Worm (Caenorhabditis elegans) whole organism, L4 larva: Measurements from ENCODE around the gene srh-179.
"Not testable (repeated sequence)": the region's sequence is repeated elsewhere in the genome, so short reads cannot be mapped to it uniquely, and the experiment has no call there.

Experiments
- F37D6.2 ChIP-seq: sonication (generic microtip); optimal IDR thresholded peaks from 2 replicates; lab custom pipeline; 2016; ENCODE audit warnings: mild to moderate bottlenecking, missing genetic modification characterization, missing compliant biosample characterization
- F44E2.7 ChIP-seq: fragments of 200-800 bp; sonication (Bioruptor generic); IDR thresholded peaks from 2 replicates; pipeline ENCODE4 v2.1.2; 2022; ENCODE audit warnings: missing genetic modification characterization, missing compliant biosample characterization
- T20F7.1 ChIP-seq: fragments of 200-800 bp; sonication (Bioruptor generic); optimal IDR thresholded peaks from 2 replicates; lab custom pipeline; 2018; ENCODE audit warnings: mild to moderate bottlenecking, missing genetic modification characterization, missing compliant biosample characterization
- ZK337.2 ChIP-seq: fragments of 200-800 bp; sonication (Bioruptor generic); IDR thresholded peaks from 2 replicates; pipeline ENCODE4 v1.3.6; 2022; ENCODE audit warnings: missing genetic modification reagents, missing genetic modification characterization, missing compliant biosample characterization
- aha-1 ChIP-seq: fragments of 150-350 bp; peaks from one replicate; lab custom pipeline; 2014; ENCODE audit warnings: missing biosample characterization, missing genetic modification characterization
- ama-1 ChIP-seq: fragments of 150-350 bp; optimal IDR thresholded peaks from 2 replicates; lab custom pipeline; 2014; ENCODE audit warnings: inconsistent platforms, mixed read lengths
- arid-1 ChIP-seq: fragments of 200-800 bp; sonication (Bioruptor generic); conservative IDR thresholded peaks from 2 replicates; pipeline ENCODE4 v1.3.6; 2022; ENCODE audit warnings: missing genetic modification reagents, missing genetic modification characterization, missing compliant biosample characterization
- ces-1 ChIP-seq: fragments of 150-350 bp; sonication (generic microtip); optimal IDR thresholded peaks from 4 replicates; lab custom pipeline; 2014; ENCODE audit warnings: missing biosample characterization, missing genetic modification reagents, missing genetic modification characterization
- daf-8 ChIP-seq: fragments of 200-800 bp; sonication (Bioruptor generic); IDR thresholded peaks from 2 replicates; pipeline ENCODE4 v1.3.6; 2022; ENCODE audit warnings: missing genetic modification characterization, missing compliant biosample characterization
- dmd-8 ChIP-seq: fragments of 200-800 bp; sonication (Bioruptor generic); IDR thresholded peaks from 2 replicates; pipeline ENCODE4 v1.3.6; 2022; ENCODE audit warnings: missing genetic modification characterization, missing compliant biosample characterization
- gei-8 ChIP-seq: fragments of 200-800 bp; sonication (Bioruptor generic); optimal IDR thresholded peaks from 2 replicates; lab custom pipeline; 2018; ENCODE audit warnings: mild to moderate bottlenecking, missing genetic modification characterization, missing compliant biosample characterization
- jun-1 ChIP-seq: fragments of 150-350 bp; optimal IDR thresholded peaks from 2 replicates; lab custom pipeline; 2014; ENCODE audit warnings: missing biosample characterization, missing genetic modification reagents, missing genetic modification characterization
- lin-29 ChIP-seq: fragments of 200-800 bp; sonication (Bioruptor generic); IDR thresholded peaks from 2 replicates; pipeline ENCODE4 v1.3.6; 2022; ENCODE audit warnings: missing genetic modification reagents, missing genetic modification characterization, missing compliant biosample characterization
- madf-9 ChIP-seq: fragments of 200-800 bp; sonication (Bioruptor generic); conservative IDR thresholded peaks from 2 replicates; pipeline ENCODE4 v1.3.6; 2022; ENCODE audit warnings: missing genetic modification reagents, missing genetic modification characterization, missing compliant biosample characterization
- mep-1 ChIP-seq: fragments of 150-350 bp; sonication (generic microtip); optimal IDR thresholded peaks from 3 replicates; lab custom pipeline; 2014; ENCODE audit warnings: missing biosample characterization, missing genetic modification characterization
- mes-2 ChIP-seq: sonication (generic microtip); optimal IDR thresholded peaks from 2 replicates; lab custom pipeline; 2016; ENCODE audit warnings: missing genotype, mild to moderate bottlenecking, missing genetic modification characterization, missing compliant biosample characterization; ENCODE audit not compliant: poor library complexity, severe bottlenecking
- nhr-10 ChIP-seq: fragments of 150-350 bp; optimal IDR thresholded peaks from 2 replicates; lab custom pipeline; 2014; ENCODE audit warnings: missing biosample characterization, missing genetic modification characterization
- nhr-102 ChIP-seq: sonication (generic microtip); optimal IDR thresholded peaks from 2 replicates; lab custom pipeline; 2016; ENCODE audit warnings: mild to moderate bottlenecking, missing genetic modification characterization, moderate library complexity, missing compliant biosample characterization
- nhr-111 ChIP-seq: fragments of 200-800 bp; sonication (Bioruptor generic); optimal IDR thresholded peaks from 2 replicates; lab custom pipeline; 2018; ENCODE audit warnings: mild to moderate bottlenecking, missing genetic modification characterization, missing compliant biosample characterization
- nhr-42 ChIP-seq: fragments of 200-800 bp; sonication (Bioruptor generic); IDR thresholded peaks from 2 replicates; pipeline ENCODE4 v1.3.6; 2022; ENCODE audit warnings: missing genetic modification characterization, missing compliant biosample characterization
- nhr-6 ChIP-seq: fragments of 150-350 bp; optimal IDR thresholded peaks from 2 replicates; lab custom pipeline; 2014; ENCODE audit warnings: missing biosample characterization, missing genetic modification characterization
- nhr-76 ChIP-seq: fragments of 150-350 bp; optimal IDR thresholded peaks from 2 replicates; lab custom pipeline; 2014; ENCODE audit warnings: missing biosample characterization, missing genetic modification characterization
- nhr-77 ChIP-seq: fragments of 150-350 bp; optimal IDR thresholded peaks from 2 replicates; lab custom pipeline; 2014; ENCODE audit warnings: missing biosample characterization, missing genetic modification characterization
- php-3 ChIP-seq: fragments of 200-800 bp; sonication (Bioruptor generic); IDR thresholded peaks from 2 replicates; pipeline ENCODE4 v1.3.6; 2022; ENCODE audit warnings: missing genetic modification reagents, missing genetic modification characterization, missing compliant biosample characterization
- pqm-1 ChIP-seq: sonication (generic microtip); optimal IDR thresholded peaks from 2 replicates; lab custom pipeline; 2017; ENCODE audit warnings: missing biosample characterization, missing genetic modification characterization
- rbr-2 ChIP-seq: sonication (generic microtip); optimal IDR thresholded peaks from 2 replicates; lab custom pipeline; 2016; ENCODE audit warnings: missing genotype, missing genetic modification characterization, missing compliant biosample characterization
- saeg-2 ChIP-seq: fragments of 200-800 bp; sonication (Bioruptor generic); IDR thresholded peaks from 2 replicates; pipeline ENCODE4 v1.3.6; 2022; ENCODE audit warnings: missing genetic modification reagents, missing genetic modification characterization, missing compliant biosample characterization
- set-16 ChIP-seq: fragments of 200-800 bp; sonication (Bioruptor generic); IDR thresholded peaks from 2 replicates; pipeline ENCODE4 v1.3.6; 2022; ENCODE audit warnings: missing genetic modification reagents, missing genetic modification characterization, missing compliant biosample characterization
- snpc-1.2 ChIP-seq: fragments of 200-800 bp; sonication (Bioruptor generic); IDR thresholded peaks from 2 replicates; pipeline ENCODE4 v1.3.6; 2022; ENCODE audit warnings: missing genetic modification reagents, missing genetic modification characterization, missing compliant biosample characterization
- unc-39 ChIP-seq: sonication (generic microtip); optimal IDR thresholded peaks from 2 replicates; lab custom pipeline; 2017; ENCODE audit warnings: missing biosample characterization, missing genetic modification characterization
- unc-62 ChIP-seq, 3 experiments: fragments of 150-350 bp in 1 of 3; sonication (generic microtip); optimal IDR thresholded peaks in 2 of 3; peaks in 1 of 3; 1 replicate in 1 of 3; 2 replicates in 2 of 3; lab custom pipeline; 2014 to 2017; ENCODE audit warnings: missing biosample characterization in 3 of 3, missing genetic modification characterization in 3 of 3, missing genetic modification reagents in 3 of 3, missing genotype in 1 of 3
- vab-7 ChIP-seq: fragments of 200-800 bp; sonication (Bioruptor generic); IDR thresholded peaks from 2 replicates; pipeline ENCODE4 v1.3.6; 2022; ENCODE audit warnings: missing genetic modification reagents, missing genetic modification characterization, missing compliant biosample characterization
- zag-1 ChIP-seq: fragments of 150-350 bp; optimal IDR thresholded peaks from 2 replicates; lab custom pipeline; 2014; ENCODE audit warnings: missing biosample characterization, missing genetic modification characterization
- zfp-3 ChIP-seq: fragments of 200-800 bp; sonication (Bioruptor generic); conservative IDR thresholded peaks from 2 replicates; pipeline ENCODE4 v1.3.6; 2022; ENCODE audit warnings: missing genetic modification reagents, missing genetic modification characterization, missing compliant biosample characterization
- zip-11 ChIP-seq: fragments of 200-800 bp; sonication (Bioruptor generic); IDR thresholded peaks from 2 replicates; pipeline ENCODE4 v1.3.6; 2022; ENCODE audit warnings: missing genetic modification characterization, missing compliant biosample characterization

The srh-179 gene

ce11 chrV:18476090-18476489 lies at the start of gene srh-179:
Gene srh-179 (plus strand): TSS chrV:18476390.
- TF ChIP-seq rbr-2 (tag; lab: Kevin White, UChicago), result no peak
- no peak for TF ChIP-seq madf-9 (GFP tag; lab: Robert Waterston, UW)
- TF ChIP-seq aha-1 (tag; lab: Kevin White, UChicago), result no peak
- TF ChIP-seq F44E2.7 (GFP tag; lab: Robert Waterston, UW), result no peak
- TF ChIP-seq pqm-1 (tag; lab: Kevin White, UChicago), result no peak
- TF ChIP-seq mep-1 (tag; lab: Kevin White, UChicago), result no peak
- TF ChIP-seq F37D6.2 (tag; lab: Kevin White, UChicago), result no peak
- no peak for TF ChIP-seq dmd-8 (GFP tag; lab: Robert Waterston, UW)
- no peak for TF ChIP-seq ama-1 (lab: Kevin White, UChicago)
- no peak for TF ChIP-seq snpc-1.2
- TF ChIP-seq, all 104 proteins: peak for 0

DNA sequence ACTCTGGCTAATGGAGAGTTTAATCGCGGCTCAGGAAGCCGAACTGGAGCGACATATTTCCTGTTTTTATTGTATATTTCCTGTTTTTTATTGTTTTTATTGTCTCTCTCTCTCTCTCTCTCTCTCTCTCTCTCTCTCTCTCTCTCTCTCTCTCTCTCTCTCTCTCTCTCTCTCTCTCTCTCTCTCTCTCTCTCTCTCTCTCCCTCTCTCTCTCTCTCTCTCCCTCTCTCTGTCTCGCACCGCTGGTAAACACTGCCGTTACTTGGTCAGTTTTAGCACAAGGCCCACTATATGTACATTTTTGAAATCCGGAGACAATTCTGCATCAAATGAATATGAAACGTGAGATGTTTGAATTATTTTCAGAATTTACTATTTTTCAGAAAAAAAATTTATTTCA lies 45.4 kb upstream of the srh-179 start:
- peak; percentile 88 for TF ChIP-seq set-16
- TF ChIP-seq vab-7 (GFP tag; lab: Robert Waterston, UW), result no peak

DNA sequence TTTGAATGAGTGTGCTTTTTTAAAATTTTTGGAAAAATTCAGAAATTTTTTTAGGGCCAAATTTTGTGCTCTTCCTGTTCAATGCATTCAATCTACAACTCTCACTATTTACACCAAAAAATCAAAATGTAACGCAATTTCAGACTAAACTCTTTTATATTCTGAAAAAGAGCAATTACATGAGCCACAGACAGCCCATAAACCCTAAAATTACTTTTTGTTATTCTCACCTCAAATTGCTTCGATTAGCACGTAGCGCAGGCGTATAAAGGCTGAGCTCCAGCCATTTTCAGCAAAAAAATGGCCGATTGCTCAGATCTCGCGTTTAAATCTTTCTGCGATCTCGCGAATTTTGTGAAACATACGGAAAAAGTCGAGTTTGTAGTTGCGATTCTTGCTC lies 44.7 kb upstream of the srh-179 start, which contains the start of gene srw-82:
TSS of gene srw-82 (plus strand) at position 301 of the 400 bp plus-strand sequence.
- TF ChIP-seq unc-62 (GFP tag; optimal IDR thresholded peaks at IDR 0.05 in 1 of 2; lab: Kevin White, UChicago), result no peak
- no peak for TF ChIP-seq unc-62 (tag; optimal IDR thresholded peaks at IDR 0.05; lab: Kevin White, UChicago)
- no peak for TF ChIP-seq nhr-76 (tag; lab: Kevin White, UChicago)
- TF ChIP-seq gei-8 (GFP tag; lab: Kevin White, UChicago), result no peak
- TF ChIP-seq aha-1 (tag; lab: Kevin White, UChicago), result peak; percentile 89
- TF ChIP-seq, all 104 proteins: peak for 1

DNA sequence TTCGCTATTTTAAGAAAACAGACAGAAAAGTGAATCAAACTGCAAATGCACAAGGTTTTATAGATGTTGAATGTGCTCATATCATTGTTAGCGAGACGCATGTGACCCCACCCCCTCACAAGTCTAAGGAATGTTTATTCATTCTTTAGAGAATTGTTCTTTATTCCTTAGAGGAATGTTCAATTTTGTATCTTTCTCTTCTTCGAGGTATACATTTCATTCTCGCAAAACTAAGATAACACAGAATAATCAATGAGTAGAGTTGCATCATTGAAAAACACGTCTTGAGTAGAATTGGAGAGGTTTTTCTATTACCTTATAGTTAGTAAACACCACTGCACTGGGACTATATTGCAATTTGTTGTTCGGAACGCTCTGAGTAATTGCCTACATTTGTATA lies 41.2 kb upstream of the srh-179 start, which contains the start of gene ZK262.20:
TSS of gene ZK262.20 (minus strand) at position 101 of the 400 bp plus-strand sequence.
- no peak for TF ChIP-seq nhr-102 (tag; lab: Kevin White, UChicago)

DNA sequence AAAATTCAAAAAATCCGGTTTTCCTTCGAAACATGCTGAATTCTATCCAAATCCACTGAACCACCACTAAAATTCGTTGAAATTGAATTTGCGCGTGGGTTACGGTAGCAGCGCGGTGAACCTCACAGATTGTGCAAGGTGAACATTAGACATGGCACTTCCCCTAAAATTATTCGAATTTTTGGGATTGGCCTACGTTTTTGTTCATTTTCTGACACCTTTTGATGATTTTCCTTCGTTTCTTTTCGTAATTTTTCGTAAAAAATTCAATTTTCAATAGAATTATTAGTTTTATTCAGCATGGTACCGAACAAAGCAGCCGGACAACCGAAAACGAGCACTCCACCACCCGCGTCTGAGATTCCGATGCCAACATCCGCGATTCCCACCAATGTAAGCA lies 38.1 kb upstream of the srh-179 start, which contains the start of gene ZK262.8:
TSS of gene ZK262.8 (plus strand) at position 301 of the 400 bp plus-strand sequence.
- TF ChIP-seq unc-39 (tag; lab: Kevin White, UChicago), result no peak
- no peak for TF ChIP-seq arid-1 (GFP tag; lab: Robert Waterston, UW)
- TF ChIP-seq vab-7 (GFP tag; lab: Robert Waterston, UW), result no peak
- no peak for TF ChIP-seq nhr-77
- no peak for TF ChIP-seq nhr-76 (tag; lab: Kevin White, UChicago)
- TF ChIP-seq nhr-10 (tag; lab: Kevin White, UChicago), result no peak
- TF ChIP-seq saeg-2 (GFP tag; lab: Robert Waterston, UW), result no peak
- TF ChIP-seq jun-1, result no peak
- no peak for TF ChIP-seq zfp-3
- no peak for TF ChIP-seq php-3 (GFP tag; lab: Robert Waterston, UW)
- no peak for TF ChIP-seq ZK337.2
- no peak for TF ChIP-seq snpc-1.2
- TF ChIP-seq mes-2 (tag; lab: Kevin White, UChicago), result no peak
- no peak for TF ChIP-seq nhr-6 (tag; lab: Kevin White, UChicago)
- TF ChIP-seq nhr-42 (GFP tag; lab: Robert Waterston, UW), result no peak
- TF ChIP-seq F44E2.7 (GFP tag; lab: Robert Waterston, UW), result no peak
- TF ChIP-seq daf-8, result no peak
- no peak for TF ChIP-seq zip-11 (GFP tag; lab: Robert Waterston, UW)
- no peak for TF ChIP-seq T20F7.1 (GFP tag; lab: Kevin White, UChicago)
- TF ChIP-seq lin-29, result no peak

- TF ChIP-seq ces-1 (GFP tag; lab: Kevin White, UChicago); zag-1; nhr-111 (GFP tag; lab: Kevin White, UChicago): not testable (repeated sequence)
These were observed 36.7 kb upstream of the srh-179 start, which contains the start of gene ZK262.9 for ce11 chrV:18439469-18439868. Gene ZK262.9 (plus strand): TSS chrV:18439769.
